Worm (Caenorhabditis elegans): ENCODE results near the gene Y32F6B.1.

- TF ChIP-seq F57A8.1 (GFP tag; optimal IDR thresholded peaks at IDR 0.05), result no peak
- TF ChIP-seq repo-1 (tag; optimal IDR thresholded peaks at IDR 0.05), result no peak
- TF ChIP-seq unc-130 (GFP tag; optimal IDR thresholded peaks at IDR 0.05), result no peak
- TF ChIP-seq ZK185.1 (tag; optimal IDR thresholded peaks at IDR 0.05; ENCODE audit: poor library complexity, severe bottlenecking), result no peak
- no peak for TF ChIP-seq athp-1 (tag; optimal IDR thresholded peaks at IDR 0.05)
- TF ChIP-seq madf-10 (tag; optimal IDR thresholded peaks at IDR 0.05), result no peak
- no peak for TF ChIP-seq egrh-3 (GFP tag; IDR thresholded peaks at IDR 0.05)
- no peak for TF ChIP-seq ekl-4 (GFP tag; IDR thresholded peaks at IDR 0.05)
- no peak for TF ChIP-seq ccch-3 (GFP tag; optimal IDR thresholded peaks at IDR 0.05)
- TF ChIP-seq hmg-1.2 (GFP tag; IDR thresholded peaks at IDR 0.05), result no peak
- no peak for TF ChIP-seq lir-1 (GFP tag; conservative IDR thresholded peaks at IDR 0.05)
Observed at ce11 chrV:10469845-10470244, 14.7 kb downstream of the Y32F6B.1 start.

Measured in whole organism, young adult.